Worm (Caenorhabditis elegans): ENCODE measurements around the gene T07G12.5.
A peak's percentile ranks its signal among the peaks of the same experiment; 100 is the strongest.

The T07G12.5 gene

DNA sequence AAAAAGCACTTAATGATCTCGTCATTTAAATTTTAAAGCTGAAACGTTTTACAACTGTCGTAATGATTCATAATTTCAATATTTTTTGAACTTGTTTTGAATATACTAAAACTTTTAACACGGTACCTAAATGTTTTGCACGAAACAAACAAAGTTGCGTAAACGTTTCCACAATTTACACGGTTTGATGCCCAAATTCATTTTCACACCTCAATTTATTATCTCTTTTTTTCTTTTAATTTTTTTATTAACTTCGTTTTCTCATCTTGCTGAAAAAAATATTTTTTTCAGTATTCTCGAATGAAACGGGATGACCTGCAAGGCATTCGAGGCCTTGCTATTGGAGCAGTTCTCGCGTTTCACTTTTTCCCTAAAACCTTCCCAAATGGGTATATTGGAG, 39.3 kb upstream of the T07G12.5 start, which contains the start of gene oac-8:
oac-8 (plus strand) TSS at position 301 of the 400 bp plus-strand sequence.
- TF ChIP-seq unc-62 (GFP tag; optimal IDR thresholded peaks at IDR 0.05 in 1 of 2) (no peak), unc-62 (tag; optimal IDR thresholded peaks at IDR 0.05) (no peak), F26F4.8 (GFP tag; conservative IDR thresholded peaks at IDR 0.05) (no peak), Y75B8A.6 (GFP tag; IDR thresholded peaks at IDR 0.05) (no peak)

DNA sequence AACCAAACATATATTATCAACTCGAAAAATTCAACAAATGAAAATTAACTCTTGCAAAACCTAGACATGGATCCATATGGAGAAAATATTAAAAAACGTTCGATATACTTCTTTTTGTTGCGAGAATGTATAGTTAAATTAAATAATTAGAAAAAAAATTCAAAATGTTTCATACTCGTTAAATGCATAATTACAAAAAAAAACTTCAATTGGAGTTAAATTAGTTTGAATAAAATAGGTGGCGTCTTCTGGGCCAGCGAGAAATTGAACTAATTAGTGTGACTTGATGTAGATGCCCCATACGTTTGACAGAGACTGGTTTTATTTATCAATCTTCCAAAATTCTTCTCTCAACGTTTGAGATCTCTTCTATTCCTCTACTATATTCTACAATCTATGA, 33.4 kb upstream of the T07G12.5 start, which contains the start of gene lgc-43:
lgc-43 (plus strand) TSS at position 301 of the 400 bp plus-strand sequence.
- TF ChIP-seq mdt-29 (GFP tag; IDR thresholded peaks at IDR 0.05) (no peak), rbr-2 (tag; optimal IDR thresholded peaks at IDR 0.05) (no peak), snpc-4 (tag; optimal IDR thresholded peaks at IDR 0.05) (no peak), dmd-8 (GFP tag; IDR thresholded peaks at IDR 0.05) (no peak), Y5F2A.4 (GFP tag; optimal IDR thresholded peaks at IDR 0.05) (no peak), lin-39 (tag; optimal IDR thresholded peaks at IDR 0.05) (no peak), daf-12 (tag; optimal IDR thresholded peaks at IDR 0.05) (no peak), cey-2 (tag; optimal IDR thresholded peaks at IDR 0.05; ENCODE audit: borderline replicate concordance, insufficient read depth) (no peak), nhr-102 (tag; optimal IDR thresholded peaks at IDR 0.05) (no peak), nhr-28 (tag; optimal IDR thresholded peaks at IDR 0.05) (no peak), pha-4 (GFP tag; IDR thresholded peaks at IDR 0.05) (no peak), pha-4 (tag; optimal IDR thresholded peaks at IDR 0.05) (no peak), mes-2 (tag; optimal IDR thresholded peaks at IDR 0.05; ENCODE audit: poor library complexity, severe bottlenecking) (no peak), ceh-20 (GFP tag; IDR thresholded peaks at IDR 0.05) (no peak), gei-8 (GFP tag; optimal IDR thresholded peaks at IDR 0.05) (no peak), spr-1 (tag; optimal IDR thresholded peaks at IDR 0.05) (no peak), F37D6.2 (tag; optimal IDR thresholded peaks at IDR 0.05) (no peak), ztf-11 (tag; optimal IDR thresholded peaks at IDR 0.05) (no peak), duxl-1 (tag; optimal IDR thresholded peaks at IDR 0.05; ENCODE audit: poor library complexity) (no peak), nhr-10 (tag; optimal IDR thresholded peaks at IDR 0.05) (no peak), tag-97 (GFP tag; IDR thresholded peaks at IDR 0.05) (no peak)

DNA sequence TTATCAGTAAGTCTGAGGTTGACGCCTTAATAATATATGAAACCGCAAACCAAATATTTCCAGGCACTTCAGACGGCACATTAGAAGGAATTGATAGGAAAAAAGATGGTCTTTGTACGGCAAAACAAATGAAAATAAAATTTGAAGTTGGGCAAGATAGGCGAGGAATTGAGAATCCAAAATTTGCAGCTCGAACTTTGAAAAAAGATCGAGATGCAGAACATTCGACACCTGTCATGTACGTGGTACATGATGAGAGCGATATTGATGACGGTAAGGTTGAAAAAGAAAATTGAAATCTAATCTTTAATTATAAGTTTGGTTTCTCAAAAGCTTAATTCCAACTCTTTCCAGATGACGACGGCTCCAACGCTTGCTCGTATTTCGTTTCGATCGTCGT, 32.7 kb upstream of the T07G12.5 start:
- no peak for TF ChIP-seq daf-16 (GFP tag; optimal IDR thresholded peaks at IDR 0.05)
- no peak for TF ChIP-seq daf-16 (tag; optimal IDR thresholded peaks at IDR 0.05)
- no peak for TF ChIP-seq nhr-77 (tag; optimal IDR thresholded peaks at IDR 0.05)
- peak; percentile 91 for TF ChIP-seq aha-1 (tag)
- no peak for TF ChIP-seq dmd-8 (GFP tag; IDR thresholded peaks at IDR 0.05)

DNA sequence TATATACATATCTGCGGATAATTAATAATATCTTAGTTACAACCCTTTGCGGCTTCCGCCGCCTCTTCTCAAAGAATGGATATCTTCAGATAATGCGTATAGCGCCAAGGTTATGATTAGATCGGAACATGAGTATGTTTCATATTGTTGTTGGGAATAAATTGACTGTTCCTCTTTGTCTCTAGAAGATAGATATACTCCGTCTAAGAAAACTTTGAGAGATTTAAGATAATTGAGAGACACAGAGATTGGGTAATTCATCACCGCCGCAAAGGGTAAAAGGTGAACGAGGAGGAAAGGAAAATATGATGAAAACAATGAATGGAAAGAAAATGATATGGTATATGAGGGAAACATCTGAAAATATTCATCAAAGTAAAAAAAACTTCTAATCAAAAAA, 31.7 kb upstream of the T07G12.5 start:
- TF ChIP-seq unc-62 (GFP tag; optimal IDR thresholded peaks at IDR 0.05 in 1 of 2), result peak in 1 of 2 experiments; percentile 24
- no peak for TF ChIP-seq unc-62 (tag; optimal IDR thresholded peaks at IDR 0.05)
- no peak for TF ChIP-seq lin-13 (GFP tag; optimal IDR thresholded peaks at IDR 0.05)

DNA sequence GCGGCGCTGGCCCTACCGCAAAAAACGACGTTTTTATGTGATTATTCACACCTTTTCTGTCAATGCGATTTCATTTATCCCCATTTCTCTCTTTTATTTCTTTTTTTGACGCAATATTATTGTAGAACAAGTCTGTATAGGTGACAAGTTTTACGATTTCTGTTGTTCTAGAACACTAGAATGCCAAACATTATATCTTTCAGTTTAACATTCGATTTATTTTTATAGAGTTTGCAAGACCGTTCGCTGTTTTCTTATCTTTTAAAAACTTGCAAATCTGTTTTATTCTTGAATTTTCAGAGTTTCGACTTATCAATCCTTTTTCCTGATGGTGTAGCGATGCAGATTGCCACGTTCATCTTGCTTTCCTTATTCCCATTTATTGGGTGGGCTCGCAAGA, 31.1 kb upstream of the T07G12.5 start, which contains the start of gene efn-2:
efn-2 (plus strand) TSS at position 301 of the 400 bp plus-strand sequence.
- no peak for TF ChIP-seq lin-15B (tag; optimal IDR thresholded peaks at IDR 0.05)
- TF ChIP-seq nhr-10 (tag; optimal IDR thresholded peaks at IDR 0.05), result no peak
- peak; percentile 3 for TF ChIP-seq aha-1 (tag)
- no peak for TF ChIP-seq dve-1 (tag; optimal IDR thresholded peaks at IDR 0.05; ENCODE audit: insufficient read depth)
- no peak for TF ChIP-seq Y48G9A.11 (GFP tag; IDR thresholded peaks at IDR 0.05)
- TF ChIP-seq unc-130 (GFP tag; optimal IDR thresholded peaks at IDR 0.05), result no peak
- TF ChIP-seq nhr-28 (tag; optimal IDR thresholded peaks at IDR 0.05), result no peak
- no peak for TF ChIP-seq Y105C5A.15 (GFP tag; IDR thresholded peaks at IDR 0.05)
- TF ChIP-seq fos-1 (tag; optimal IDR thresholded peaks at IDR 0.05), result no peak

Measured in whole organism, L4 larva.